Worm (Caenorhabditis elegans) whole organism, young adult: ENCODE measurements around the gene vps-26.

Source experiments
- F37B4.10 ChIP-seq: fragments of 200-800 bp; sonication (Bioruptor generic); IDR thresholded peaks from 2 replicates; pipeline ENCODE4 v1.3.6; 2022; ENCODE audit warnings: missing genetic modification characterization, missing compliant biosample characterization
- attf-5 ChIP-seq: fragments of 200-800 bp; sonication (Bioruptor generic); optimal IDR thresholded peaks from 2 replicates; lab custom pipeline; 2018; ENCODE audit warnings: mild to moderate bottlenecking, missing genetic modification characterization, missing compliant biosample characterization
- ceh-40 ChIP-seq: fragments of 200-800 bp; sonication (Bioruptor generic); IDR thresholded peaks from 2 replicates; pipeline ENCODE4 v1.3.6; 2022; ENCODE audit warnings: missing genetic modification characterization, missing compliant biosample characterization
- dpl-1 ChIP-seq: fragments of 150-350 bp; optimal IDR thresholded peaks from 2 replicates; lab custom pipeline; 2014; ENCODE audit warnings: missing biosample characterization, missing genetic modification reagents, missing genetic modification characterization
- efl-1 ChIP-seq: fragments of 150-350 bp; optimal IDR thresholded peaks from 2 replicates; lab custom pipeline; 2014; ENCODE audit warnings: missing biosample characterization, missing genetic modification reagents, missing genetic modification characterization
- nhr-27 ChIP-seq: fragments of 200-800 bp; sonication (Bioruptor generic); optimal IDR thresholded peaks from 2 replicates; lab custom pipeline; 2018; ENCODE audit warnings: mild to moderate bottlenecking, missing genetic modification characterization, moderate library complexity, missing compliant biosample characterization
- pbrm-1 ChIP-seq: fragments of 200-800 bp; sonication (Bioruptor generic); IDR thresholded peaks from 2 replicates; pipeline ENCODE4 v1.3.6; 2022; ENCODE audit warnings: missing genetic modification reagents, missing genetic modification characterization, missing compliant biosample characterization
- snpc-4 ChIP-seq, 5 experiments: fragments of 150-350 bp in 1 of 5; sonication (generic microtip) in 4 of 5; optimal IDR thresholded peaks; 2 replicates each; lab custom pipeline; 2014 to 2018; ENCODE audit warnings: missing genetic modification characterization in 5 of 5, missing biosample characterization in 3 of 5, antibody characterized with exemption in 2 of 5, mild to moderate bottlenecking in 2 of 5, missing compliant biosample characterization in 2 of 5, missing genotype in 2 of 5, moderate library complexity in 2 of 5, missing genetic modification reagents in 1 of 5
- tbp1 ChIP-seq: fragments of 200-800 bp; sonication (Bioruptor generic); optimal IDR thresholded peaks from 2 replicates; lab custom pipeline; 2018; ENCODE audit warnings: mild to moderate bottlenecking, missing genetic modification characterization, missing compliant biosample characterization
- unc-130 ChIP-seq: sonication (generic microtip); optimal IDR thresholded peaks from 2 replicates; lab custom pipeline; 2016; ENCODE audit warnings: missing genetic modification reagents, missing genetic modification characterization, missing compliant biosample characterization
- unc-62 ChIP-seq: fragments of 150-350 bp; optimal IDR thresholded peaks from 2 replicates; lab custom pipeline; 2014; ENCODE audit warnings: missing biosample characterization, missing genetic modification reagents, missing genetic modification characterization
- ztf-25 ChIP-seq: fragments of 200-800 bp; sonication (Bioruptor generic); IDR thresholded peaks from 2 replicates; pipeline ENCODE4 v1.3.6; 2022; ENCODE audit warnings: missing genetic modification reagents, missing genetic modification characterization, missing compliant biosample characterization

DNA sequence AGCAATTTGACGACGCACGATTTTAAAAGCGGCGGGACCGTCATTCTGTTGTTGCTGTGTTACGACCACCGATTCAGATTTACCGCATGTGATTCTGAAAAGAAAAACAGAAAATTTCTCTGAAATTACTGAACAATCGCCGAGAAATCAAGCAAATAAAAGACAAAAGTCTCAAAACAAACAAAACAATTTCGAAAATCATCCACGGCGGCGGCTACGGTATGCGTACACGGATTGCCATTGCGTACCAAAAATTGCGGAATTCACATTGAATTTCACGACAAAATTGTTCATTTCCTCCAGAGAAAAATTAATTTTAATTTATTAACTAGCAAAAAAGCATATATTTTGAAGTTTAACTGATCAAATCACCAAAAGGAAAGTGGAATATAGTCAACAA, 24.8 kb upstream of the vps-26 start, which contains the start of gene pezo-1:
- TF ChIP-seq nhr-27 (no peak), tbp1 (no peak), efl-1 (GFP tag; lab: Kevin White, UChicago) (no peak), snpc-4 (GFP tag; optimal IDR thresholded peaks at IDR 0.05; lab: Kevin White, UChicago) (no peak), snpc-4 (tag; optimal IDR thresholded peaks at IDR 0.05; lab: Kevin White, UChicago) (no peak), ztf-25 (GFP tag; lab: Robert Waterston, UW) (no peak), pbrm-1 (no peak), dpl-1 (GFP tag; lab: Kevin White, UChicago) (no peak), unc-130 (GFP tag; lab: Kevin White, UChicago) (no peak), attf-5 (GFP tag; lab: Kevin White, UChicago) (no peak), F37B4.10 (GFP tag; lab: Robert Waterston, UW) (no peak), ceh-40 (no peak), unc-62 (GFP tag; lab: Kevin White, UChicago) (no peak)
